Worm (Caenorhabditis elegans): ENCODE data around the gene fnip-2.

DNA sequence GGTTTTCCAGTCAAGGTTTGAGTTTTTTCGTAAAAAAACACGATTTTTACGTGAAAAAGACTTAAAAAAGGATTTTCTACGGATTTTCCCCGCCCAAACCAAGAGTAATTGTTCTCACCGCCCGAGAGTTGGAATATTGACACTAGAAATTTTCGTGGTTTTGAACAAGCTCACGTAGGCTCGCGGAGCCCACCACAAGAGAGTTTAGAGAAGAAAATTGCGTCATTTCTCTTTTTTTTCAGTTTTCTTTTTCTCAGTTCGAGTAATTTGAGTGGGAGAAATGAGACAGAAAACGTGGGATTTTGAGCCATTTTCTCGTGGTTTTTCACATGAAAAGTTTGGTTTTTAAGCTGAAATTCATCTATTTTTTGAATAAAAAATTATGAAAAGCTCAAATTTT, 29.1 kb upstream of the fnip-2 start:
- TF ChIP-seq lsy-2 (tag; optimal IDR thresholded peaks at IDR 0.05): no peak
- no peak for TF ChIP-seq sptf-1 (tag; optimal IDR thresholded peaks at IDR 0.05)
- no peak for TF ChIP-seq elt-3 (tag; optimal IDR thresholded peaks at IDR 0.05)
- no peak for TF ChIP-seq nhr-76 (tag; optimal IDR thresholded peaks at IDR 0.05)

All from whole organism, mixed stage, embryonic.